Worm (Caenorhabditis elegans) whole organism, mixed stage, embryonic: ENCODE results near the gene T07D4.2.

Source experiments
- elt-1 ChIP-seq: sonication (generic microtip); optimal IDR thresholded peaks from 2 replicates; lab custom pipeline; 2017; ENCODE audit warnings: missing genetic modification characterization, mild to moderate bottlenecking, missing compliant biosample characterization, antibody characterized with exemption, moderate library complexity, borderline replicate concordance; ENCODE audit not compliant: insufficient read depth
- lsy-2 ChIP-seq: fragments of 150-350 bp; optimal IDR thresholded peaks from 2 replicates; lab custom pipeline; 2014; ENCODE audit warnings: missing biosample characterization, missing genetic modification characterization
- nhr-237 ChIP-seq: fragments of 150-350 bp; optimal IDR thresholded peaks from 2 replicates; lab custom pipeline; 2014; ENCODE audit warnings: missing biosample characterization, missing genetic modification characterization
- unc-62 ChIP-seq: fragments of 150-350 bp; optimal IDR thresholded peaks from 2 replicates; lab custom pipeline; 2014; ENCODE audit warnings: missing biosample characterization, missing genetic modification reagents, missing genetic modification characterization
- ztf-11 ChIP-seq: fragments of 150-350 bp; optimal IDR thresholded peaks from 2 replicates; lab custom pipeline; 2014; ENCODE audit warnings: missing biosample characterization, missing genetic modification characterization

ce11 chrII:8845932-8846331 is 27.8 kb downstream of the T07D4.2 start:
- no peak for TF ChIP-seq ztf-11 (tag; lab: Kevin White, UChicago)
- TF ChIP-seq nhr-237 (tag; lab: Kevin White, UChicago) = no peak
- TF ChIP-seq elt-1 (tag; lab: Kevin White, UChicago) = no peak
- no peak for TF ChIP-seq unc-62 (GFP tag; lab: Kevin White, UChicago)
- no peak for TF ChIP-seq lsy-2
